Worm (Caenorhabditis elegans) whole organism, L1 larva: ENCODE data around the gene F58E6.13.
A peak's percentile ranks its signal among the peaks of the same experiment; 100 is the strongest.

Experiments
- C04F5.9 ChIP-seq: sonication (generic microtip); optimal IDR thresholded peaks from 2 replicates; lab custom pipeline; 2016; ENCODE audit warnings: missing genetic modification characterization, missing compliant biosample characterization
- C34B4.2 ChIP-seq: sonication (generic microtip); optimal IDR thresholded peaks from 2 replicates; lab custom pipeline; 2017; ENCODE audit warnings: mild to moderate bottlenecking, missing genetic modification characterization, missing compliant biosample characterization
- Y116A8C.19 ChIP-seq: sonication (generic microtip); optimal IDR thresholded peaks from 2 replicates; lab custom pipeline; 2016; ENCODE audit warnings: missing compliant biosample characterization, missing genetic modification characterization, borderline replicate concordance
- alr-1 ChIP-seq: fragments of 200-800 bp; sonication (Bioruptor generic); optimal IDR thresholded peaks from 2 replicates; lab custom pipeline; 2018; ENCODE audit warnings: borderline replicate concordance, mild to moderate bottlenecking, missing genetic modification characterization, missing compliant biosample characterization
- ama-1 ChIP-seq: fragments of 150-350 bp; optimal IDR thresholded peaks from 2 replicates; lab custom pipeline; 2014
- ceh-63 ChIP-seq: fragments of 200-800 bp; sonication (Bioruptor generic); optimal IDR thresholded peaks from 2 replicates; lab custom pipeline; 2018; ENCODE audit warnings: mild to moderate bottlenecking, missing genetic modification characterization, missing compliant biosample characterization
- ceh-88 ChIP-seq: fragments of 200-800 bp; sonication (Bioruptor generic); IDR thresholded peaks from 2 replicates; pipeline ENCODE4 v1.3.6; 2022; ENCODE audit warnings: missing genetic modification characterization, missing compliant biosample characterization
- ceh-90 ChIP-seq: sonication (generic microtip); optimal IDR thresholded peaks from 2 replicates; lab custom pipeline; 2016; ENCODE audit warnings: missing genetic modification characterization, missing compliant biosample characterization
- ces-1 ChIP-seq: fragments of 150-350 bp; optimal IDR thresholded peaks from 2 replicates; lab custom pipeline; 2014; ENCODE audit warnings: missing biosample characterization, missing genetic modification reagents, missing genetic modification characterization
- dsc-1 ChIP-seq: sonication (generic microtip); optimal IDR thresholded peaks from 2 replicates; lab custom pipeline; 2016; ENCODE audit warnings: mild to moderate bottlenecking, missing genetic modification characterization, missing compliant biosample characterization
- efl-1 ChIP-seq, 4 experiments: fragments of 150-350 bp; optimal IDR thresholded peaks in 3 of 4; peaks in 1 of 4; 1 replicate in 1 of 4; 2 replicates in 3 of 4; lab custom pipeline; 2014; ENCODE audit warnings: missing biosample characterization in 2 of 4, missing genetic modification characterization in 2 of 4, missing genetic modification reagents in 2 of 4
- egl-13 ChIP-seq: sonication (generic microtip); optimal IDR thresholded peaks from 2 replicates; lab custom pipeline; 2016; ENCODE audit warnings: missing genotype, missing genetic modification reagents, missing genetic modification characterization, missing compliant biosample characterization
- egl-27 ChIP-seq, 2 experiments: fragments of 150-350 bp in 1 of 2; sonication (generic microtip); optimal IDR thresholded peaks; 3 replicates each; lab custom pipeline; 2017 to 2018; ENCODE audit warnings: missing biosample characterization in 2 of 2, missing genetic modification characterization in 2 of 2, missing genetic modification reagents in 2 of 2
- elt-3 ChIP-seq, 6 experiments: fragments of 150-350 bp in 1 of 6; sonication (generic microtip); optimal IDR thresholded peaks; 2 replicates each; lab custom pipeline; 2017 to 2018; ENCODE audit warnings: missing biosample characterization in 6 of 6, missing genetic modification characterization in 6 of 6, inconsistent platforms in 1 of 6
- ets-5 ChIP-seq: fragments of 200-800 bp; sonication (Bioruptor generic); IDR thresholded peaks from 2 replicates; pipeline ENCODE4 v1.3.6; 2022; ENCODE audit warnings: missing genetic modification characterization, missing compliant biosample characterization
- fkh-8 ChIP-seq: sonication (generic microtip); optimal IDR thresholded peaks from 2 replicates; lab custom pipeline; 2016; ENCODE audit warnings: mild to moderate bottlenecking, missing genetic modification characterization, missing compliant biosample characterization
- fos-1 ChIP-seq: fragments of 150-350 bp; optimal IDR thresholded peaks from 2 replicates; lab custom pipeline; 2014; ENCODE audit warnings: missing biosample characterization, missing genetic modification characterization
- hlh-17 ChIP-seq: fragments of 200-800 bp; sonication (Bioruptor generic); optimal IDR thresholded peaks from 2 replicates; lab custom pipeline; 2018; ENCODE audit warnings: missing genetic modification characterization, mild to moderate bottlenecking, missing compliant biosample characterization, moderate library complexity, borderline replicate concordance
- hlh-4 ChIP-seq: sonication (generic microtip); optimal IDR thresholded peaks from 2 replicates; lab custom pipeline; 2016; ENCODE audit warnings: mild to moderate bottlenecking, missing genetic modification characterization, missing compliant biosample characterization
- hpl-2 ChIP-seq: fragments of 150-350 bp; optimal IDR thresholded peaks from 2 replicates; lab custom pipeline; 2014; ENCODE audit warnings: missing biosample characterization, missing genetic modification reagents, missing genetic modification characterization
- isw-1 ChIP-seq: fragments of 200-800 bp; sonication (Bioruptor generic); IDR thresholded peaks from 2 replicates; pipeline ENCODE4 v1.3.6; 2022; ENCODE audit warnings: missing genetic modification characterization, missing compliant biosample characterization
- jun-1 ChIP-seq: fragments of 150-350 bp; optimal IDR thresholded peaks from 2 replicates; lab custom pipeline; 2014; ENCODE audit warnings: missing biosample characterization, missing genetic modification reagents, missing genetic modification characterization
- lin-13 ChIP-seq: fragments of 150-350 bp; optimal IDR thresholded peaks from 2 replicates; lab custom pipeline; 2014; ENCODE audit warnings: missing biosample characterization, missing genetic modification reagents, missing genetic modification characterization
- lin-14 ChIP-seq: fragments of 200-800 bp; sonication (Bioruptor generic); optimal IDR thresholded peaks from 2 replicates; lab custom pipeline; 2018; ENCODE audit warnings: mild to moderate bottlenecking, missing genetic modification characterization, moderate library complexity, missing compliant biosample characterization
- lin-15B ChIP-seq: fragments of 150-350 bp; sonication (generic microtip); optimal IDR thresholded peaks from 3 replicates; lab custom pipeline; 2014; ENCODE audit warnings: missing biosample characterization, missing genetic modification characterization
- lin-35 ChIP-seq, 2 experiments: fragments of 150-350 bp; optimal IDR thresholded peaks; 2 replicates each; lab custom pipeline; 2014; ENCODE audit warnings: missing biosample characterization in 2 of 2, missing genetic modification characterization in 2 of 2, missing genetic modification reagents in 2 of 2
- lin-39 ChIP-seq: fragments of 150-350 bp; optimal IDR thresholded peaks from 2 replicates; lab custom pipeline; 2014; ENCODE audit warnings: missing biosample characterization, missing genetic modification reagents, missing genetic modification characterization
- lir-3 ChIP-seq: sonication (generic microtip); optimal IDR thresholded peaks from 2 replicates; lab custom pipeline; 2016; ENCODE audit warnings: mild to moderate bottlenecking, missing genetic modification characterization, moderate library complexity, missing compliant biosample characterization; ENCODE audit not compliant: poor library complexity
- lsy-2 ChIP-seq, 2 experiments: fragments of 150-350 bp; optimal IDR thresholded peaks; 2 replicates each; lab custom pipeline; 2014; ENCODE audit warnings: missing biosample characterization in 2 of 2, missing genetic modification characterization in 2 of 2
- mdl-1 ChIP-seq, 2 experiments: fragments of 150-350 bp; optimal IDR thresholded peaks; 2 replicates each; lab custom pipeline; 2014 to 2017; ENCODE audit warnings: missing biosample characterization in 2 of 2, missing genetic modification characterization in 2 of 2, inconsistent platforms in 1 of 2
- mef-2 ChIP-seq: fragments of 150-350 bp; optimal IDR thresholded peaks from 2 replicates; lab custom pipeline; 2014; ENCODE audit warnings: missing biosample characterization, missing genetic modification characterization
- mep-1 ChIP-seq: fragments of 150-350 bp; optimal IDR thresholded peaks from 2 replicates; lab custom pipeline; 2014; ENCODE audit warnings: missing biosample characterization, missing genetic modification characterization
- nhr-12 ChIP-seq: sonication (generic microtip); optimal IDR thresholded peaks from 2 replicates; lab custom pipeline; 2017; ENCODE audit warnings: missing biosample characterization, missing genetic modification characterization
- nhr-19 ChIP-seq: fragments of 200-800 bp; sonication (Bioruptor generic); conservative IDR thresholded peaks from 2 replicates; pipeline ENCODE4 v1.3.6; 2022; ENCODE audit warnings: missing genetic modification characterization, missing compliant biosample characterization
- nhr-20 ChIP-seq: sonication (generic microtip); optimal IDR thresholded peaks from 2 replicates; lab custom pipeline; 2016; ENCODE audit warnings: mild to moderate bottlenecking, missing genetic modification characterization, missing compliant biosample characterization
- nhr-76 ChIP-seq: sonication (generic microtip); optimal IDR thresholded peaks from 2 replicates; lab custom pipeline; 2017; ENCODE audit warnings: missing biosample characterization, missing genetic modification characterization
- nhr-77 ChIP-seq: fragments of 150-350 bp; optimal IDR thresholded peaks from 2 replicates; lab custom pipeline; 2014; ENCODE audit warnings: missing biosample characterization, missing genetic modification characterization
- pax-3 ChIP-seq: fragments of 200-800 bp; sonication (Bioruptor generic); optimal IDR thresholded peaks from 2 replicates; lab custom pipeline; 2018; ENCODE audit warnings: mild to moderate bottlenecking, missing genetic modification characterization, moderate library complexity, missing compliant biosample characterization
- rnt-1 ChIP-seq: sonication (generic microtip); optimal IDR thresholded peaks from 2 replicates; lab custom pipeline; 2016; ENCODE audit warnings: mild to moderate bottlenecking, missing genetic modification characterization, moderate library complexity, missing compliant biosample characterization
- snpc-4 ChIP-seq: fragments of 150-350 bp; optimal IDR thresholded peaks from 2 replicates; lab custom pipeline; 2014; ENCODE audit warnings: missing biosample characterization, missing genetic modification characterization
- sox-4 ChIP-seq: sonication (generic microtip); optimal IDR thresholded peaks from 2 replicates; lab custom pipeline; 2016; ENCODE audit warnings: missing genetic modification characterization, missing compliant biosample characterization
- sptf-1 ChIP-seq: fragments of 150-350 bp; optimal IDR thresholded peaks from 2 replicates; lab custom pipeline; 2014; ENCODE audit warnings: missing biosample characterization, missing genetic modification characterization
- sup-37 ChIP-seq: fragments of 200-800 bp; sonication (Bioruptor generic); optimal IDR thresholded peaks from 2 replicates; lab custom pipeline; 2018; ENCODE audit warnings: mild to moderate bottlenecking, missing genetic modification characterization, missing compliant biosample characterization
- swsn-7 ChIP-seq: sonication (generic microtip); optimal IDR thresholded peaks from 2 replicates; lab custom pipeline; 2016; ENCODE audit warnings: missing genetic modification characterization, missing compliant biosample characterization
- tlp-1 ChIP-seq: fragments of 150-350 bp; optimal IDR thresholded peaks from 2 replicates; lab custom pipeline; 2014; ENCODE audit warnings: missing biosample characterization, missing genetic modification characterization
- unc-30 ChIP-seq: sonication (generic microtip); optimal IDR thresholded peaks from 2 replicates; lab custom pipeline; 2017; ENCODE audit warnings: missing biosample characterization, missing genetic modification characterization
- unc-62 ChIP-seq: fragments of 150-350 bp; optimal IDR thresholded peaks from 2 replicates; lab custom pipeline; 2014; ENCODE audit warnings: missing biosample characterization, missing genetic modification reagents, missing genetic modification characterization
- unc-86 ChIP-seq: sonication (generic microtip); optimal IDR thresholded peaks from 2 replicates; lab custom pipeline; 2016; ENCODE audit warnings: missing genetic modification characterization, missing compliant biosample characterization
- unc-98 ChIP-seq: fragments of 200-800 bp; sonication (Bioruptor generic); IDR thresholded peaks from 2 replicates; pipeline ENCODE4 v1.3.6; 2022; ENCODE audit warnings: missing genetic modification characterization, missing compliant biosample characterization
- vab-15 ChIP-seq: sonication (generic microtip); optimal IDR thresholded peaks from 2 replicates; lab custom pipeline; 2017; ENCODE audit warnings: missing genotype, mild to moderate bottlenecking, missing genetic modification characterization, missing compliant biosample characterization
- ztf-11 ChIP-seq, 2 experiments: sonication (generic microtip); optimal IDR thresholded peaks; 2 replicates each; lab custom pipeline; 2016 to 2017; ENCODE audit warnings: missing genetic modification characterization in 2 of 2, missing biosample characterization in 1 of 2, missing compliant biosample characterization in 1 of 2
- ztf-4 ChIP-seq: fragments of 150-350 bp; optimal IDR thresholded peaks from 2 replicates; lab custom pipeline; 2014; ENCODE audit warnings: missing biosample characterization, missing genetic modification characterization

Gene F58E6.13

ce11 chrV:9789657-9790261, 44.7 kb downstream of the F58E6.13 start, which contains the start of gene ztf-7 (continued):
- TF ChIP-seq mep-1 (tag; lab: Kevin White, UChicago) (peak; percentile 99), snpc-4 (tag; lab: Kevin White, UChicago) (peak; percentile 95), unc-98 (peak; percentile 87), ces-1 (GFP tag; lab: Kevin White, UChicago) (no peak), vab-15 (tag; lab: Kevin White, UChicago) (peak; percentile 77), hlh-4 (tag; lab: Kevin White, UChicago) (no peak), mdl-1 (tag; optimal IDR thresholded peaks at IDR 0.05; lab: Kevin White, UChicago) (peak; percentile 59 to 100), rnt-1 (tag; lab: Kevin White, UChicago) (peak; percentile 97), lin-39 (peak; percentile 96), nhr-77 (tag; lab: Kevin White, UChicago) (peak; percentile 81), nhr-19 (GFP tag; lab: Robert Waterston, UW) (peak; percentile 99), C04F5.9 (peak; percentile 85), unc-86 (peak; percentile 97), tlp-1 (no peak), unc-30 (tag; lab: Kevin White, UChicago) (no peak), lin-14 (GFP tag; lab: Kevin White, UChicago) (peak; percentile 100), alr-1 (no peak), efl-1 (optimal IDR thresholded peaks at IDR 0.05; lab: Kevin White, UChicago) (peak; percentile 91 to 93), efl-1 (GFP tag; optimal IDR thresholded peaks at IDR 0.05 in 1 of 2; lab: Kevin White, UChicago) (peak; percentile 83 to 99), egl-27 (tag; optimal IDR thresholded peaks at IDR 0.05; lab: Kevin White, UChicago) (no peak), nhr-76 (tag; lab: Kevin White, UChicago) (no peak), C34B4.2 (tag; lab: Kevin White, UChicago) (peak; percentile 61), mef-2 (tag; lab: Kevin White, UChicago) (peak; percentile 90), sox-4 (tag; lab: Kevin White, UChicago) (peak; percentile 86), ceh-90 (no peak), nhr-12 (tag; lab: Kevin White, UChicago) (no peak), elt-3 (tag; optimal IDR thresholded peaks at IDR 0.05; lab: Kevin White, UChicago) (peak in 3 of 6 experiments; percentile 41 to 97 (median 85)), pax-3 (tag; lab: Kevin White, UChicago) (peak; percentile 96), jun-1 (tag; lab: Kevin White, UChicago) (peak; percentile 93), swsn-7 (tag; lab: Kevin White, UChicago) (peak; percentile 98), lin-13 (GFP tag; lab: Kevin White, UChicago) (peak; percentile 97), Y116A8C.19 (no peak), hpl-2 (GFP tag; lab: Kevin White, UChicago) (peak; percentile 86), fos-1 (peak; percentile 82), isw-1 (GFP tag; lab: Robert Waterston, UW) (peak; percentile 96), sptf-1 (tag; lab: Kevin White, UChicago) (no peak), lin-35 (GFP tag; optimal IDR thresholded peaks at IDR 0.05; lab: Kevin White, UChicago) (peak; percentile 90 to 94), ceh-88 (GFP tag; lab: Robert Waterston, UW) (peak; percentile 94), lir-3 (tag; lab: Kevin White, UChicago) (peak; percentile 86), ets-5 (GFP tag; lab: Robert Waterston, UW) (no peak), sup-37 (peak; percentile 98), lsy-2 (tag; optimal IDR thresholded peaks at IDR 0.05; lab: Kevin White, UChicago) (peak; percentile 95 to 96), hlh-17 (no peak), nhr-20 (tag; lab: Kevin White, UChicago) (peak; percentile 100), ztf-4 (tag; lab: Kevin White, UChicago) (peak; percentile 95), ztf-11 (tag; optimal IDR thresholded peaks at IDR 0.05; lab: Kevin White, UChicago) (peak in 1 of 2 experiments; percentile 87), ama-1 (lab: Kevin White, UChicago) (peak; percentile 72), unc-62 (GFP tag; lab: Kevin White, UChicago) (no peak), fkh-8 (tag; lab: Kevin White, UChicago) (peak; percentile 99), ceh-63 (GFP tag; lab: Kevin White, UChicago) (no peak), lin-15B (peak; percentile 75), egl-13 (tag; lab: Kevin White, UChicago) (peak; percentile 95), dsc-1 (tag; lab: Kevin White, UChicago) (peak; percentile 95)
